Fruit fly (Drosophila melanogaster): ENCODE results near the gene CG15387.

CG15387 gene

DNA sequence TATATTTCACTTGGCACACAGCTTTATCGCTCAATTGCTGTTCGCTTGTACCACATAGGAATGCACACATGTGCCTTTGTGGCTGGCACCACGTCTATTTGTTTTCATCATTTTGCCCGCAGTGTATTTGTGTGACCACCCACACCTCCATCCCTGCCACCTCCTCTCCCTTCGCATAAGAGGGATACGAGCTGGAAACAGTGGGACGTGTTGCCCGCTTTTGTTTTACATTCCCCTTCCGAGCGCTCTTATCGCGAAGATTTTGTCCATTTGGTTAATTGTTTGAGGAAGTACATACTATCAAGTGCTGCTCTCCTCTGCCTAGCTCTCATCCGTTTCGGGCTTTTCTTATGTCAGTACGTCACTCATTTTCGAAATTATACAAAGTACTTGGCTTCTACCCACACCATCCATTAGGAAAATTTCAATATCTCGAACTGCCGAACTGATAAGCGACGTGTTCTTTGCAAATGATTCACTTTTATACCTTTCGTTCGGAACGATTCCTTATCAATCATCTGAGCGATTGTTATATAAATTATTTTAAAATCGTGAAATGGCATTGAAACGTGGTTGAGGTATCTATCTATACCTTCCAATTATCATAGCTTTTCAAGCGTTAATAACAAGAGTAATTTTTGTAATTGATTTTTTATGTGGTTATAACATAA lies 2.2 kb upstream of the CG15387 start (continued):
- TF ChIP-seq tll (GFP tag; optimal IDR thresholded peaks at IDR 0.05) (no peak), NK7.1 (GFP tag; optimal IDR thresholded peaks at IDR 0.05) (no peak), sd (tag; optimal IDR thresholded peaks at IDR 0.05) (peak; percentile 34), CG17328 (GFP tag; IDR thresholded peaks at IDR 0.05) (no peak), CG34376 (GFP tag; optimal IDR thresholded peaks at IDR 0.05) (peak; percentile 38), Drgx (GFP tag; IDR thresholded peaks at IDR 0.05) (0 out of 2 replicates have a peak, but pooled peaks have one; percentile 23), Fer1 (GFP tag; optimal IDR thresholded peaks at IDR 0.05) (no peak), BtbVII (GFP tag; optimal IDR thresholded peaks at IDR 0.05) (peak; percentile 62), chinmo (GFP tag; IDR thresholded peaks at IDR 0.05; ENCODE audit: partially characterized antibody) (no peak), CG8089 (GFP tag; optimal IDR thresholded peaks at IDR 0.05) (no peak), lab (GFP tag; optimal IDR thresholded peaks at IDR 0.05) (peak; percentile 29), lbe (GFP tag; optimal IDR thresholded peaks at IDR 0.05) (peak; percentile 10), Ada2b (GFP tag; IDR thresholded peaks at IDR 0.05) (no peak), Scr (GFP tag; IDR thresholded peaks at IDR 0.05; ENCODE audit: partially characterized antibody) (no peak), CG3995 (GFP tag; optimal IDR thresholded peaks at IDR 0.05) (no peak), grau (tag; optimal IDR thresholded peaks at IDR 0.05) (no peak), nmo (GFP tag; optimal IDR thresholded peaks at IDR 0.05) (no peak), bsh (GFP tag; optimal IDR thresholded peaks at IDR 0.05) (no peak), Ravus (GFP tag; IDR thresholded peaks at IDR 0.05) (no peak), salm (tag; optimal IDR thresholded peaks at IDR 0.05) (no peak), grn (GFP tag; optimal IDR thresholded peaks at IDR 0.05) (peak; percentile 71), row (GFP tag; IDR thresholded peaks at IDR 0.05) (no peak), hkb (optimal IDR thresholded peaks at IDR 0.05) (no peak), hkb (GFP tag; IDR thresholded peaks at IDR 0.05) (no peak), ken (GFP tag; IDR thresholded peaks at IDR 0.05) (no peak), gcm (GFP tag; optimal IDR thresholded peaks at IDR 0.05) (no peak), CG6683 (GFP tag; optimal IDR thresholded peaks at IDR 0.05) (no peak), caup (GFP tag; optimal IDR thresholded peaks at IDR 0.05; ENCODE audit: severe bottlenecking) (no peak), CG8290 (GFP tag; optimal IDR thresholded peaks at IDR 0.05) (no peak), CG8290 (tag; optimal IDR thresholded peaks at IDR 0.05) (peak in 1 of 2 experiments; percentile 37), CG6689 (GFP tag; IDR thresholded peaks at IDR 0.05) (no peak), Bteb2 (GFP tag; optimal IDR thresholded peaks at IDR 0.05) (no peak), hbn (GFP tag; IDR thresholded peaks at IDR 0.05; ENCODE audit: partially characterized antibody) (no peak), sr (GFP tag; IDR thresholded peaks at IDR 0.05) (peak; percentile 60; the same call in 2 of the 3 replicates), insv (GFP tag; optimal IDR thresholded peaks at IDR 0.05) (no peak), CG16863 (GFP tag; optimal IDR thresholded peaks at IDR 0.05) (no peak), CG31224 (GFP tag; IDR thresholded peaks at IDR 0.05) (no peak), Max (GFP tag; optimal IDR thresholded peaks at IDR 0.05) (no peak), Jarid2 (GFP tag; optimal IDR thresholded peaks at IDR 0.05) (no peak), cad (GFP tag; optimal IDR thresholded peaks at IDR 0.05) (no peak), Awh (GFP tag; IDR thresholded peaks at IDR 0.05) (no peak), CG12391 (tag; optimal IDR thresholded peaks at IDR 0.05) (no peak), Nf-YB (GFP tag; optimal IDR thresholded peaks at IDR 0.05) (no peak), Poxn (GFP tag; IDR thresholded peaks at IDR 0.05) (no peak), cas (GFP tag; IDR thresholded peaks at IDR 0.05) (no peak), CG6175 (GFP tag; IDR thresholded peaks at IDR 0.05) (no peak), CG10959 (GFP tag; IDR thresholded peaks at IDR 0.05) (no peak), tx (GFP tag; optimal IDR thresholded peaks at IDR 0.05) (no peak), pb (GFP tag; optimal IDR thresholded peaks at IDR 0.05) (no peak), CG15479 (GFP tag; optimal IDR thresholded peaks at IDR 0.05) (peak; percentile 30), Kr (GFP tag; optimal IDR thresholded peaks at IDR 0.05) (no peak)

Measured in whole organism, embryonic.